Fruit fly (Drosophila melanogaster): ENCODE results near the gene CG34180.
A peak's percentile ranks its signal among the peaks of the same experiment; 100 is the strongest.

Gene CG34180

dm6 chr2L:6068544-6069251 lies 8.4 kb downstream of the CG34180 start, which contains the start of the genes CG9150 and Pfdn1:
Gene CG9150, minus strand, starts transcription at chr2L:6068594.
Gene Pfdn1, plus strand, starts transcription at chr2L:6069079.
- TF ChIP-seq Sp1 (GFP tag; optimal IDR thresholded peaks at IDR 0.05): no peak
- TF ChIP-seq Hnf4 (GFP tag; optimal IDR thresholded peaks at IDR 0.05): peak; percentile 33
- TF ChIP-seq lola (GFP tag; optimal IDR thresholded peaks at IDR 0.05): no peak
- TF ChIP-seq Hr83 (GFP tag; optimal IDR thresholded peaks at IDR 0.05; ENCODE audit: poor library complexity, severe bottlenecking): peak; percentile 71
- TF ChIP-seq Jra (GFP tag; optimal IDR thresholded peaks at IDR 0.05): no peak
- no peak for TF ChIP-seq psq (GFP tag; optimal IDR thresholded peaks at IDR 0.05)
- no peak for TF ChIP-seq Dif (GFP tag; optimal IDR thresholded peaks at IDR 0.05; ENCODE audit: partially characterized antibody)
- no peak for TF ChIP-seq GATAd (GFP tag; optimal IDR thresholded peaks at IDR 0.05)
- no peak for TF ChIP-seq sage (GFP tag; optimal IDR thresholded peaks at IDR 0.05)
- TF ChIP-seq CG9705 (GFP tag; optimal IDR thresholded peaks at IDR 0.05): no peak
- no peak for TF ChIP-seq dl (GFP tag; optimal IDR thresholded peaks at IDR 0.05; ENCODE audit: insufficient read depth in 1 of 2, partially characterized antibody in 2 of 2)
- TF ChIP-seq CG32264 (GFP tag; optimal IDR thresholded peaks at IDR 0.05): no peak
- TF ChIP-seq N (GFP tag; optimal IDR thresholded peaks at IDR 0.05): no peak
- TF ChIP-seq h (GFP tag; optimal IDR thresholded peaks at IDR 0.05): peak; percentile 11
- TF ChIP-seq CrebA (GFP tag; optimal IDR thresholded peaks at IDR 0.05; ENCODE audit: borderline replicate concordance): no peak

- TF ChIP-seq foxo (GFP tag; optimal IDR thresholded peaks at IDR 0.05): peak in 1 of 2 experiments; percentile 36
- peak; percentile 28 for TF ChIP-seq h (GFP tag; optimal IDR thresholded peaks at IDR 0.05)
- TF ChIP-seq HLH106 (tag; optimal IDR thresholded peaks at IDR 0.05): peak; percentile 70
- peak; percentile 5 for TF ChIP-seq Hnf4 (GFP tag; optimal IDR thresholded peaks at IDR 0.05)
- no peak for TF ChIP-seq tai (GFP tag; optimal IDR thresholded peaks at IDR 0.05)
- TF ChIP-seq ey (GFP tag; optimal IDR thresholded peaks at IDR 0.05): no peak
- no peak for TF ChIP-seq CrebA (GFP tag; optimal IDR thresholded peaks at IDR 0.05; ENCODE audit: borderline replicate concordance)
- TF ChIP-seq CG9705 (GFP tag; optimal IDR thresholded peaks at IDR 0.05): peak; percentile 24
- no peak for TF ChIP-seq GATAd (GFP tag; optimal IDR thresholded peaks at IDR 0.05)
- peak; percentile 49 for TF ChIP-seq fru (GFP tag; optimal IDR thresholded peaks at IDR 0.05)
- TF ChIP-seq psq (GFP tag; optimal IDR thresholded peaks at IDR 0.05): peak; percentile 35
- TF ChIP-seq Jra (GFP tag; optimal IDR thresholded peaks at IDR 0.05): peak; percentile 11
- no peak for TF ChIP-seq Dfd (GFP tag; optimal IDR thresholded peaks at IDR 0.05)
- TF ChIP-seq Sp1 (GFP tag; optimal IDR thresholded peaks at IDR 0.05): peak; percentile 59
- peak; percentile 37 for TF ChIP-seq br (GFP tag; optimal IDR thresholded peaks at IDR 0.05)
- peak; percentile 4 for TF ChIP-seq sv (GFP tag; optimal IDR thresholded peaks at IDR 0.05)
- peak; percentile 22 for TF ChIP-seq dsf (GFP tag; optimal IDR thresholded peaks at IDR 0.05; ENCODE audit: borderline replicate concordance)
- peak; percentile 49 for TF ChIP-seq Myc (optimal IDR thresholded peaks at IDR 0.05)
- no peak for TF ChIP-seq Rel (GFP tag; optimal IDR thresholded peaks at IDR 0.05)
- peak; percentile 57 for TF ChIP-seq Rel (tag; optimal IDR thresholded peaks at IDR 0.05)
- peak; percentile 12 for TF ChIP-seq rgr (GFP tag; optimal IDR thresholded peaks at IDR 0.05)
These were observed 10.4 kb downstream of the CG34180 start, which contains the start of the genes CG9154 and Kr-h2 for dm6 chr2L:6070656-6071231. Gene CG9154, minus strand, starts transcription at chr2L:6070686. Gene Kr-h2, plus strand, starts transcription at chr2L:6070990.

dm6 chr2L:6072124-6072523 lies 11.8 kb downstream of the CG34180 start:
- TF ChIP-seq Hnf4 (GFP tag; optimal IDR thresholded peaks at IDR 0.05) (no peak), dmrt93B (GFP tag; optimal IDR thresholded peaks at IDR 0.05) (no peak), rgr (GFP tag; optimal IDR thresholded peaks at IDR 0.05) (no peak), CG32264 (GFP tag; optimal IDR thresholded peaks at IDR 0.05) (no peak), OdsH (GFP tag; optimal IDR thresholded peaks at IDR 0.05) (no peak), Sp1 (GFP tag; optimal IDR thresholded peaks at IDR 0.05) (no peak), CG9705 (GFP tag; optimal IDR thresholded peaks at IDR 0.05) (no peak), sage (GFP tag; optimal IDR thresholded peaks at IDR 0.05) (no peak), jim (GFP tag; optimal IDR thresholded peaks at IDR 0.05) (no peak), Vsx2 (GFP tag; optimal IDR thresholded peaks at IDR 0.05; ENCODE audit: partially characterized antibody) (no peak), woc (GFP tag; optimal IDR thresholded peaks at IDR 0.05) (no peak), Rel (GFP tag; optimal IDR thresholded peaks at IDR 0.05) (no peak), Rel (tag; optimal IDR thresholded peaks at IDR 0.05) (no peak), sv (GFP tag; optimal IDR thresholded peaks at IDR 0.05) (no peak), br (GFP tag; optimal IDR thresholded peaks at IDR 0.05) (no peak), fru (GFP tag; optimal IDR thresholded peaks at IDR 0.05) (no peak), h (GFP tag; optimal IDR thresholded peaks at IDR 0.05) (no peak), foxo (GFP tag; optimal IDR thresholded peaks at IDR 0.05) (no peak), Dfd (GFP tag; optimal IDR thresholded peaks at IDR 0.05) (no peak), GATAd (GFP tag; optimal IDR thresholded peaks at IDR 0.05) (no peak)

Data from whole organism, wandering third instar larva.